Fruit fly (Drosophila melanogaster) whole organism, wandering third instar larva: Measurements from ENCODE around the gene Nfs1.

Source experiments
- Abd-B ChIP-seq: fragments of >200 bp; optimal IDR thresholded peaks from 2 replicates; lab custom pipeline; 2017; ENCODE audit warnings: missing biosample characterization, missing genetic modification characterization
- CG32264 ChIP-seq: fragments of 200-800 bp; sonication (Bioruptor generic); optimal IDR thresholded peaks from 2 replicates; lab custom pipeline; 2016; ENCODE audit warnings: missing biosample characterization, missing genetic modification characterization
- CG9705 ChIP-seq: fragments of 200-800 bp; sonication (Bioruptor generic); optimal IDR thresholded peaks from 2 replicates; lab custom pipeline; 2018; ENCODE audit warnings: missing biosample characterization, mild to moderate bottlenecking, missing genetic modification characterization
- CrebA ChIP-seq: fragments of 200-800 bp; sonication (Bioruptor generic); optimal IDR thresholded peaks from 2 replicates; lab custom pipeline; 2016; ENCODE audit warnings: missing biosample characterization, mild to moderate bottlenecking, missing genetic modification characterization, borderline replicate concordance
- Dfd ChIP-seq: fragments of >200 bp; optimal IDR thresholded peaks from 2 replicates; lab custom pipeline; 2017; ENCODE audit warnings: missing biosample characterization, missing genetic modification characterization
- Dif ChIP-seq: fragments of 200-275, 200-300 bp; sonication (Bioruptor generic); optimal IDR thresholded peaks from 2 replicates; lab custom pipeline; 2018; ENCODE audit warnings: missing biosample characterization, missing genetic modification characterization; ENCODE audit not compliant: partially characterized antibody
- GATAd ChIP-seq: sonication (Bioruptor generic); optimal IDR thresholded peaks from 2 replicates; lab custom pipeline; 2016; ENCODE audit warnings: missing biosample characterization, missing genetic modification characterization
- HLH106 ChIP-seq: fragments of 200-800 bp; optimal IDR thresholded peaks from 3 replicates; lab custom pipeline; 2019; ENCODE audit warnings: missing biosample characterization, mild to moderate bottlenecking, missing genetic modification characterization, moderate library complexity
- Hnf4 ChIP-seq: fragments of 200-800 bp; sonication (Bioruptor generic); optimal IDR thresholded peaks from 2 replicates; lab custom pipeline; 2016; ENCODE audit warnings: missing biosample characterization, mild to moderate bottlenecking, missing genetic modification characterization
- Hr83 ChIP-seq: fragments of 200-300 bp; sonication (Bioruptor generic); optimal IDR thresholded peaks from 2 replicates; lab custom pipeline; 2016; ENCODE audit warnings: missing biosample characterization, mild to moderate bottlenecking, missing genetic modification characterization, moderate library complexity; ENCODE audit not compliant: poor library complexity, severe bottlenecking
- Jra ChIP-seq: sonication (Bioruptor generic); optimal IDR thresholded peaks from 2 replicates; lab custom pipeline; 2016; ENCODE audit warnings: missing biosample characterization, missing genetic modification characterization
- Mio ChIP-seq: sonication (Bioruptor generic); optimal IDR thresholded peaks from 2 replicates; lab custom pipeline; 2016; ENCODE audit warnings: missing biosample characterization, missing genetic modification characterization
- Myc ChIP-seq: fragments of >200 bp; optimal IDR thresholded peaks from 2 replicates; lab custom pipeline; 2017
- N ChIP-seq: fragments of >200 bp; optimal IDR thresholded peaks from 2 replicates; lab custom pipeline; 2018; ENCODE audit warnings: missing biosample characterization, missing external identifiers, missing genetic modification characterization
- OdsH ChIP-seq: fragments of 200-800 bp; sonication (Bioruptor generic); optimal IDR thresholded peaks from 2 replicates; lab custom pipeline; 2016; ENCODE audit warnings: missing biosample characterization, mild to moderate bottlenecking, missing genetic modification characterization
- Rel ChIP-seq, 2 experiments: fragments of 200-800 bp; sonication (Bioruptor generic) in 1 of 2; optimal IDR thresholded peaks; 2 replicates in 1 of 2; 3 replicates in 1 of 2; lab custom pipeline; 2016 to 2019; ENCODE audit warnings: mild to moderate bottlenecking in 2 of 2, missing biosample characterization in 2 of 2, missing genetic modification characterization in 2 of 2, moderate library complexity in 1 of 2
- Sp1 ChIP-seq: fragments of 200-800 bp; sonication (Bioruptor generic); optimal IDR thresholded peaks from 3 replicates; lab custom pipeline; 2019; ENCODE audit warnings: missing biosample characterization, mild to moderate bottlenecking, missing genetic modification characterization, moderate library complexity
- Vsx2 ChIP-seq: fragments of 200-300, 225-300 bp; sonication (Bioruptor generic); optimal IDR thresholded peaks from 2 replicates; lab custom pipeline; 2018; ENCODE audit warnings: missing biosample characterization, missing genetic modification characterization; ENCODE audit not compliant: partially characterized antibody
- br ChIP-seq: fragments of 200-800 bp; sonication (Bioruptor generic); optimal IDR thresholded peaks from 2 replicates; lab custom pipeline; 2016; ENCODE audit warnings: missing biosample characterization, missing genetic modification characterization
- brk ChIP-seq: fragments of 200-800 bp; sonication (Bioruptor generic); optimal IDR thresholded peaks from 2 replicates; lab custom pipeline; 2016; ENCODE audit warnings: missing biosample characterization, mild to moderate bottlenecking, missing genetic modification characterization
- dl ChIP-seq, 2 experiments: fragments of 175-275, 200-275 bp in 1 of 2; fragments of 200-275 bp in 1 of 2; sonication (Bioruptor generic); optimal IDR thresholded peaks; lab custom pipeline; 2018; ENCODE audit warnings: mild to moderate bottlenecking in 2 of 2, missing biosample characterization in 2 of 2, missing genetic modification characterization in 2 of 2, moderate library complexity in 2 of 2; ENCODE audit not compliant: partially characterized antibody in 2 of 2, insufficient read depth in 1 of 2
- dmrt93B ChIP-seq: fragments of 200-800 bp; sonication (Bioruptor generic); optimal IDR thresholded peaks from 2 replicates; lab custom pipeline; 2018; ENCODE audit warnings: missing biosample characterization, mild to moderate bottlenecking, missing genetic modification characterization
- dsf ChIP-seq: sonication (Bioruptor generic); optimal IDR thresholded peaks from 2 replicates; lab custom pipeline; 2016; ENCODE audit warnings: missing biosample characterization, missing genetic modification characterization, borderline replicate concordance
- ey ChIP-seq: fragments of 200-800 bp; sonication (Bioruptor generic); optimal IDR thresholded peaks from 2 replicates; lab custom pipeline; 2016; ENCODE audit warnings: missing biosample characterization, missing genetic modification characterization
- foxo ChIP-seq, 2 experiments: fragments of 200-800 bp; sonication (Bioruptor generic); optimal IDR thresholded peaks; 2 replicates in 1 of 2; 3 replicates in 1 of 2; lab custom pipeline; 2016 to 2017; ENCODE audit warnings: missing biosample characterization in 2 of 2, missing genetic modification characterization in 2 of 2
- fru ChIP-seq: fragments of 200-800 bp; sonication (Bioruptor generic); optimal IDR thresholded peaks from 3 replicates; lab custom pipeline; 2016; ENCODE audit warnings: missing biosample characterization, mild to moderate bottlenecking, missing genetic modification characterization
- h ChIP-seq: fragments of 200-800 bp; sonication (Bioruptor generic); optimal IDR thresholded peaks from 3 replicates; lab custom pipeline; 2016; ENCODE audit warnings: missing biosample characterization, mild to moderate bottlenecking, missing genetic modification characterization
- lola ChIP-seq: fragments of >200 bp; optimal IDR thresholded peaks from 2 replicates; lab custom pipeline; 2017; ENCODE audit warnings: missing biosample characterization, missing genetic modification characterization
- pan ChIP-seq: fragments of >200 bp; optimal IDR thresholded peaks from 2 replicates; lab custom pipeline; 2017
- psq ChIP-seq: fragments of 200-800 bp; sonication (Bioruptor generic); optimal IDR thresholded peaks from 3 replicates; lab custom pipeline; 2017; ENCODE audit warnings: missing biosample characterization, mild to moderate bottlenecking, missing genetic modification characterization, moderate library complexity
- rgr ChIP-seq: fragments of 200-800 bp; sonication (Bioruptor generic); optimal IDR thresholded peaks from 3 replicates; lab custom pipeline; 2016; ENCODE audit warnings: missing biosample characterization, mild to moderate bottlenecking, missing genetic modification characterization
- sage ChIP-seq: fragments of 200-800 bp; sonication (Bioruptor generic); optimal IDR thresholded peaks from 2 replicates; lab custom pipeline; 2016; ENCODE audit warnings: missing biosample characterization, mild to moderate bottlenecking, missing genetic modification characterization
- tai ChIP-seq: sonication (Bioruptor generic); optimal IDR thresholded peaks from 2 replicates; lab custom pipeline; 2016; ENCODE audit warnings: missing biosample characterization, missing genetic modification characterization
- woc ChIP-seq: sonication (Bioruptor generic); optimal IDR thresholded peaks from 2 replicates; lab custom pipeline; 2016; ENCODE audit warnings: missing biosample characterization, mild to moderate bottlenecking, missing genetic modification characterization

The Nfs1 gene

dm6 chr2L:12007331-12007791 lies 7.9 kb downstream of the Nfs1 start (continued):
- TF ChIP-seq CG9705 = peak; percentile 3
- no peak for TF ChIP-seq Dif (GFP tag; lab: Kevin White, UChicago)

DNA sequence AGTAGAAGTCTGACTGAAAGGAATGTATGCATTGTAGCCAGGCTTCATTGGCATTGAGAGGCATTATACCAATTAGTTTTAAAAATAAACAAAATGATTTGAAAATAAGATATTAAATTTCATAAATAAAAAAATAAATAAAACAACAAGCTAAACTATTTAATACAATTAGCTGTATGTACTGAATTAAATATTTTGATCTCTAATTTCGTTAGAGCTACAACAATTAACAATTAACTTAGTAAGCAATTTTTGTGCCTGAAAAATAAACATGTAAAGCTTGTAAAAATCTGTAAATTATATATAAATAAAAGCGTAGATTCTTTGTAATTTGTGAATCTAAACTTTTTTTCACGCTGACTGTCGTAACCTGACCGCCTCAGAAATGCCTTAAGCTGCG lies 8.4 kb downstream of the Nfs1 start, which contains the start of gene Rh5:
Gene Rh5, plus strand, starts transcription at position 301 of the 400 bp plus-strand sequence.
- no peak for TF ChIP-seq HLH106
- TF ChIP-seq Abd-B (GFP tag; lab: Kevin White, UChicago) = no peak
- TF ChIP-seq fru (GFP tag; lab: Kevin White, UChicago) = no peak
- TF ChIP-seq OdsH (GFP tag; lab: Kevin White, UChicago) = no peak
- TF ChIP-seq CG9705 = no peak
- TF ChIP-seq ey (GFP tag; lab: Kevin White, UChicago) = no peak
- TF ChIP-seq pan (lab: Kevin White, UChicago) = no peak
- TF ChIP-seq foxo (GFP tag; optimal IDR thresholded peaks at IDR 0.05; lab: Kevin White, UChicago) = no peak
- TF ChIP-seq Myc = no peak
- TF ChIP-seq rgr = no peak
- TF ChIP-seq Hr83 (GFP tag; lab: Kevin White, UChicago) = no peak
- TF ChIP-seq Dfd (GFP tag; lab: Kevin White, UChicago) = no peak
- TF ChIP-seq CrebA (GFP tag; lab: Kevin White, UChicago) = no peak
- no peak for TF ChIP-seq Mio (GFP tag; lab: Kevin White, UChicago)
- TF ChIP-seq Jra (GFP tag; lab: Kevin White, UChicago) = no peak

dm6 chr2L:12010100-12010876 lies 10.8 kb downstream of the Nfs1 start:
- TF ChIP-seq Sp1 (GFP tag; lab: Kevin White, UChicago) = peak; percentile 45
- TF ChIP-seq GATAd = no peak
- peak; percentile 49 for TF ChIP-seq Hnf4 (GFP tag; lab: Kevin White, UChicago)
- no peak for TF ChIP-seq Dfd (GFP tag; lab: Kevin White, UChicago)
- no peak for TF ChIP-seq Dif (GFP tag; lab: Kevin White, UChicago)
- peak; percentile 57 for TF ChIP-seq Hr83 (GFP tag; lab: Kevin White, UChicago)
- peak; percentile 39 for TF ChIP-seq br (GFP tag; lab: Kevin White, UChicago)
- TF ChIP-seq Mio (GFP tag; lab: Kevin White, UChicago) = peak; percentile 4
- TF ChIP-seq foxo (GFP tag; optimal IDR thresholded peaks at IDR 0.05; lab: Kevin White, UChicago) = peak in 1 of 2 experiments; percentile 22
- TF ChIP-seq fru (GFP tag; lab: Kevin White, UChicago) = peak; percentile 17
- no peak for TF ChIP-seq rgr
- peak; percentile 51 for TF ChIP-seq Jra (GFP tag; lab: Kevin White, UChicago)
- peak; percentile 61 to 69 for TF ChIP-seq dl (GFP tag; optimal IDR thresholded peaks at IDR 0.05; lab: Kevin White, UChicago; ENCODE audit: insufficient read depth in 1 of 2, partially characterized antibody in 2 of 2)
- peak; percentile 70 for TF ChIP-seq h
- TF ChIP-seq HLH106 = peak; percentile 13
- no peak for TF ChIP-seq Rel (GFP tag; optimal IDR thresholded peaks at IDR 0.05; lab: Kevin White, UChicago)
- TF ChIP-seq Rel (tag; optimal IDR thresholded peaks at IDR 0.05; lab: Kevin White, UChicago) = peak; percentile 81
- TF ChIP-seq psq (GFP tag; lab: Kevin White, UChicago) = peak; percentile 12

dm6 chr2L:12010877-12011666 lies 11.6 kb downstream of the Nfs1 start:
- TF ChIP-seq Hnf4 (GFP tag; lab: Kevin White, UChicago) (peak; percentile 75), lola (no peak), dsf (peak; percentile 4), Jra (GFP tag; lab: Kevin White, UChicago) (peak; percentile 77), Mio (GFP tag; lab: Kevin White, UChicago) (peak; percentile 32), Rel (GFP tag; optimal IDR thresholded peaks at IDR 0.05; lab: Kevin White, UChicago) (no peak), Rel (tag; optimal IDR thresholded peaks at IDR 0.05; lab: Kevin White, UChicago) (peak; percentile 69), brk (GFP tag; lab: Kevin White, UChicago) (no peak), Dif (GFP tag; lab: Kevin White, UChicago) (no peak), CrebA (GFP tag; lab: Kevin White, UChicago) (no peak), pan (lab: Kevin White, UChicago) (no peak), Hr83 (GFP tag; lab: Kevin White, UChicago) (peak; percentile 2), foxo (GFP tag; optimal IDR thresholded peaks at IDR 0.05; lab: Kevin White, UChicago) (peak in 1 of 2 experiments; percentile 92), sage (GFP tag; lab: Kevin White, UChicago) (peak; percentile 84), tai (GFP tag; lab: Kevin White, UChicago) (no peak), psq (GFP tag; lab: Kevin White, UChicago) (peak; percentile 76), h (peak; percentile 92), br (GFP tag; lab: Kevin White, UChicago) (peak; percentile 92), Vsx2 (GFP tag; lab: Kevin White, UChicago) (no peak), HLH106 (peak; percentile 97), N (no peak), woc (GFP tag; lab: Kevin White, UChicago) (peak; percentile 91), ey (GFP tag; lab: Kevin White, UChicago) (peak; percentile 92), dmrt93B (GFP tag; lab: Kevin White, UChicago) (peak; percentile 91), CG32264 (GFP tag; lab: Kevin White, UChicago) (peak; percentile 56), OdsH (GFP tag; lab: Kevin White, UChicago) (peak; percentile 91), Abd-B (GFP tag; lab: Kevin White, UChicago) (no peak), fru (GFP tag; lab: Kevin White, UChicago) (peak; percentile 91), rgr (peak; percentile 86), Sp1 (GFP tag; lab: Kevin White, UChicago) (peak; percentile 96)
